Worm (Caenorhabditis elegans): ENCODE data around the gene cpz-2.

cpz-2 gene

DNA sequence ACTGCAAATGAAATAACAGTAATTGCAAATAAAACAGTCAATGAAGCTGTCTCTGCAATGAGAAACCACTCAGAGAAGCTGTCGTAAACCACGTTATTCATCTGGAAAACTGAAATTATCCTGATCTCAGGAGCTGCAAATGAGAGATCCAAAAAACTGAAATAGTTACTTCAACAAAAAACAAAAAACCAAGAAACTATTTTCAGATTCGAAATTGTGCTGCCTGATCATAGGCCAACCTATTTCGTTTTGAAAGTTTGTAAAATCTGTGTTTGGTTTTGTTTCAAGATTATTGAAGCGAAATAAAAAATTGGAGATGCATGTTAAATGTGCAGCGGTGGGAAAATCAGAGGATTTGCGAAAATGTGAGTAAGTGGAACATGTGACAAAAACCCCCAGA is 39.7 kb downstream of the cpz-2 start, which contains the start of gene srv-8:
TSS of gene srv-8 (minus strand) at position 101 of the 400 bp plus-strand sequence.
- TF ChIP-seq T23F11.4 (GFP tag; optimal IDR thresholded peaks at IDR 0.05): no peak
- no peak for TF ChIP-seq sdc-2 (tag; optimal IDR thresholded peaks at IDR 0.05)
- no peak for TF ChIP-seq ceh-18 (tag; optimal IDR thresholded peaks at IDR 0.05)
- no peak for TF ChIP-seq ets-4 (tag; optimal IDR thresholded peaks at IDR 0.05)
- TF ChIP-seq hlh-15 (tag; optimal IDR thresholded peaks at IDR 0.05): no peak
- no peak for TF ChIP-seq unc-3 (GFP tag; conservative IDR thresholded peaks at IDR 0.05)
- no peak for TF ChIP-seq unc-3 (tag; optimal IDR thresholded peaks at IDR 0.05)
- no peak for TF ChIP-seq elt-2 (tag; optimal IDR thresholded peaks at IDR 0.05)
- TF ChIP-seq ama-1 (optimal IDR thresholded peaks at IDR 0.05): no peak
- TF ChIP-seq odd-2 (tag; optimal IDR thresholded peaks at IDR 0.05): no peak
- TF ChIP-seq che-1 (tag; optimal IDR thresholded peaks at IDR 0.05): no peak

DNA sequence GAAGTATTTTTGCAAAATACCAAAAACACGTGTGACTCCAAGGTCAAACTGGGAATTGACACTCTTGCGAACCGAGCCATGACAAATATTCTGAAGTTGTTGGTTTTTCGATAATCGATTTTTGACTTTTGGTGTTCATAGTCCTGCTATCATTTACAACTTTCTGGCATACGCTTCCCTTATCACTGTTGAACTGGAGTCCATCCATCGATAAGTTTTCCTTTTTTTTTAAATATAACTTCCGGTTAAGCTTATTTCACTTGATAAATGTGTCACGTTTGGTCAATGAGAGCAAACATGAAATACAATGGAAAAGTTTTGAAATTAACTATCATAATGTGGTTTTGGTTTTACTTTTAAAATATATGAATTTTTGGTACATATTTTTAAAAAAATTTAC is 40.7 kb downstream of the cpz-2 start:
- no peak for TF ChIP-seq gmeb-2 (tag; optimal IDR thresholded peaks at IDR 0.05)
- TF ChIP-seq tbx-7 (tag; optimal IDR thresholded peaks at IDR 0.05): no peak
- TF ChIP-seq ceh-18 (tag; optimal IDR thresholded peaks at IDR 0.05): no peak
- TF ChIP-seq hlh-6 (tag; optimal IDR thresholded peaks at IDR 0.05): no peak
- no peak for TF ChIP-seq ceh-31 (tag; optimal IDR thresholded peaks at IDR 0.05)
- no peak for TF ChIP-seq pat-9 (tag; optimal IDR thresholded peaks at IDR 0.05)
- no peak for TF ChIP-seq sox-2 (GFP tag; IDR thresholded peaks at IDR 0.05)
- TF ChIP-seq fax-1 (tag; optimal IDR thresholded peaks at IDR 0.05): no peak
- TF ChIP-seq ceh-24 (tag; optimal IDR thresholded peaks at IDR 0.05): no peak
- TF ChIP-seq ceh-45 (GFP tag; IDR thresholded peaks at IDR 0.05): no peak
- TF ChIP-seq pag-3 (tag; optimal IDR thresholded peaks at IDR 0.05; ENCODE audit: borderline replicate concordance): no peak
- no peak for TF ChIP-seq odd-2 (tag; optimal IDR thresholded peaks at IDR 0.05)
- TF ChIP-seq pax-1 (tag; optimal IDR thresholded peaks at IDR 0.05): no peak
- no peak for TF ChIP-seq unc-42 (tag; optimal IDR thresholded peaks at IDR 0.05)
- TF ChIP-seq lim-6 (tag; optimal IDR thresholded peaks at IDR 0.05): no peak
- TF ChIP-seq hlh-30 (tag; optimal IDR thresholded peaks at IDR 0.05; ENCODE audit: insufficient read depth): no peak
- no peak for TF ChIP-seq che-1 (tag; optimal IDR thresholded peaks at IDR 0.05)
- no peak for TF ChIP-seq pqm-1 (tag; optimal IDR thresholded peaks at IDR 0.05)

DNA sequence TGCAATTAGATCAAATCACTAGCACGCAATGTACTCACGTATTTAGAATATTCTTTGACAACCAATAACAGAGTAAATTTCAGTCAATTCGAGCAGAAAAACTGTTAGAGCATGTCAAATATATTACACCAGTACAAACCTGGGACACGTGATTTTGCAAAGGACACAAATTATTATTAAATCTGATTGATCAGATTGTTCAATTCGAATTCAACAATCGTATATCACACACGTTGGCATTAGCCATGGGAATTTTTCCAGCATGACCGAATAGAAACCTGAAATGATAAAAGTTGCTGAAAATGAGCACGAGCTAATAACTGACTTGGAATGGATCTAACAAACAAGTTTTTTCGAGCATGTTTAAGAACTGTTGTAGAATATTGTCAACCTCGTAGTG is 42.1 kb downstream of the cpz-2 start, which contains the start of gene srv-9:
TSS of gene srv-9 (minus strand) at position 101 of the 400 bp plus-strand sequence.
- TF ChIP-seq K09A11.1 (tag; optimal IDR thresholded peaks at IDR 0.05; ENCODE audit: insufficient read depth) (no peak), Y22D7AL.16 (tag; optimal IDR thresholded peaks at IDR 0.05) (no peak), npax-4 (tag; optimal IDR thresholded peaks at IDR 0.05) (no peak), ceh-18 (tag; optimal IDR thresholded peaks at IDR 0.05) (no peak), unc-42 (tag; optimal IDR thresholded peaks at IDR 0.05) (no peak), ets-4 (tag; optimal IDR thresholded peaks at IDR 0.05) (no peak), tbx-2 (tag; optimal IDR thresholded peaks at IDR 0.05) (no peak), pqm-1 (tag; optimal IDR thresholded peaks at IDR 0.05) (no peak), pros-1 (tag; optimal IDR thresholded peaks at IDR 0.05) (no peak), sox-2 (GFP tag; IDR thresholded peaks at IDR 0.05) (no peak)

DNA sequence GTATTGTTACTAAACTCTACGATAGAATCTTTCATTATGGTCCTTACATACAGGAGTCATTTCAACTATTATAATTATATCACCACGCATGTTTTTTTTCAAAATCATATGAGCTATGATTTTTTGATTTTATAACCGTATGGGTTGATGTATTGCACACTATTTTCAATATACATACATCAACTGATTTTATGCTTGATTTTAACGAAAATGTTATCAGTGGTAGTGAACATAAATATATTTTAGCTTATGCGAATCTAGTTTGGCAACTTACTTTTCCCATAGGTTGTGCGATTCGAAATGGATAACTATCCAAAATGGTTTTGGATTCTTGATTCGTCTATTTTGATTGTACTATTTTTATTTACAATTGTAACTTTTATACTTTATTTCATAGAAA is 42.6 kb downstream of the cpz-2 start, which contains the start of gene srv-10:
TSS of gene srv-10 (plus strand) at position 301 of the 400 bp plus-strand sequence.
- TF ChIP-seq T23F11.4 (GFP tag; optimal IDR thresholded peaks at IDR 0.05) (no peak), nhr-11 (tag; optimal IDR thresholded peaks at IDR 0.05) (no peak), ceh-24 (tag; optimal IDR thresholded peaks at IDR 0.05) (no peak), fax-1 (tag; optimal IDR thresholded peaks at IDR 0.05) (no peak), ceh-2 (tag; optimal IDR thresholded peaks at IDR 0.05) (no peak), pag-3 (tag; optimal IDR thresholded peaks at IDR 0.05; ENCODE audit: borderline replicate concordance) (no peak), ceh-6 (GFP tag; optimal IDR thresholded peaks at IDR 0.05) (no peak), nfya-1 (tag; optimal IDR thresholded peaks at IDR 0.05) (no peak), lin-11 (tag; optimal IDR thresholded peaks at IDR 0.05) (no peak), lim-6 (tag; optimal IDR thresholded peaks at IDR 0.05) (no peak), unc-55 (GFP tag; optimal IDR thresholded peaks at IDR 0.05) (no peak), tbx-7 (tag; optimal IDR thresholded peaks at IDR 0.05) (no peak), ttx-3 (tag; optimal IDR thresholded peaks at IDR 0.05) (no peak), hlh-30 (tag; optimal IDR thresholded peaks at IDR 0.05; ENCODE audit: insufficient read depth) (no peak), zip-5 (tag; optimal IDR thresholded peaks at IDR 0.05) (no peak), ztf-16 (tag; optimal IDR thresholded peaks at IDR 0.05) (no peak), rnt-1 (tag; optimal IDR thresholded peaks at IDR 0.05) (no peak)

Measured in whole organism, late embryonic.